Fruit fly (Drosophila melanogaster): ENCODE measurements around the gene CG13024.

DNA sequence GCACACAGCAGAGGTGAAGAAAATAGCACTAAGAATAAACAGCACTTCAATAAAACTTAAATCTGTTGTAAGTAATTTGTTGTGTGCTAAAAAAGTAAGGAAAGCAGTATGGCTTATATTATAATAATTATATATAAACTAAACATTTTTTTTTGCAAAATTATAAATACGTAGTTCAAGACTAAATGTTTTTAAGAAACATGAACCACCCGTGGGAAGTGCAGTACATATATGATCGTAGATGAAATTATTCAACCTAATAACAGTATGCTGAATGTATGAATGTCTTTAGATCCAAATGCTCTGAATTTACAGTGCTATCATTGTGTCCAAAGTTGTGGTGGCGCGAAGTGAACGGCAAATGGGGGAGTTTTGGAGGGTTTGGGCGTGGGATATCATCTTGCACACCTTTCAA, 41.9 kb upstream of the CG13024 start:
- no peak for TF ChIP-seq kay (GFP tag; ENCODE audit: borderline replicate concordance)
- TF ChIP-seq CG14711 (tag; optimal IDR thresholded peaks at IDR 0.05), result no peak
- no peak for TF ChIP-seq CG7045 (GFP tag; optimal IDR thresholded peaks at IDR 0.05)
- no peak for TF ChIP-seq Clk (GFP tag; optimal IDR thresholded peaks at IDR 0.05)
- no peak for TF ChIP-seq CG12768 (GFP tag; optimal IDR thresholded peaks at IDR 0.05)
- no peak for TF ChIP-seq CG33017 (tag; optimal IDR thresholded peaks at IDR 0.05)
- no peak for TF ChIP-seq CG5204 (GFP tag; optimal IDR thresholded peaks at IDR 0.05)
- no peak for TF ChIP-seq pad (GFP tag; optimal IDR thresholded peaks at IDR 0.05)
- no peak for TF ChIP-seq toe (GFP tag; optimal IDR thresholded peaks at IDR 0.05)
- no peak for TF ChIP-seq tj (GFP tag; optimal IDR thresholded peaks at IDR 0.05)
- no peak for TF ChIP-seq Hr96 (GFP tag; optimal IDR thresholded peaks at IDR 0.05)
- no peak for TF ChIP-seq CG11617 (GFP tag; optimal IDR thresholded peaks at IDR 0.05)
- no peak for TF ChIP-seq Mnt (GFP tag; optimal IDR thresholded peaks at IDR 0.05)

All from whole organism, adult.